Worm (Caenorhabditis elegans): ENCODE measurements around the gene C01G12.7.

The C01G12.7 gene

DNA sequence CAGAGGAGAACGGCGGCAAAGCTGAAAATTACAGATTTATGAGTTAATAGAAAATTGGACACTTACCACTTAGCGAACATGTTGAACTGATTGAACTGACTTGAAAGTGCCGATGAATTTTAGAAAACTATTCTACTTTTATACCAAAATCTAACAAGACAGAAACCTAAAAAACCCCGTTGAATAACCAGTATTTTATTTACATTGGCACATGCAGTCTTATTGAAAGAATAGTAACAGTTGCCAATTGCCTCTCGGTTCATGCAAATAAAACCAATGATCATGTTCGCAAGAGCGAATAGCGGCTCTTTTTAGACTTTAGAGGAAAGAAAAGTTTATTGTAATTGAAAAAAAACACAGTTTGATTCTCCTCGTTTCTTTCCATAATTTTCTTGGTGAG is 3.5 kb downstream of the C01G12.7 start, which contains the start of gene nspb-10:
Gene nspb-10, minus strand, starts transcription at position 101 of the 400 bp plus-strand sequence.
- TF ChIP-seq tra-4 (tag; optimal IDR thresholded peaks at IDR 0.05) (no peak), flt-1 (GFP tag; IDR thresholded peaks at IDR 0.05) (no peak)

DNA sequence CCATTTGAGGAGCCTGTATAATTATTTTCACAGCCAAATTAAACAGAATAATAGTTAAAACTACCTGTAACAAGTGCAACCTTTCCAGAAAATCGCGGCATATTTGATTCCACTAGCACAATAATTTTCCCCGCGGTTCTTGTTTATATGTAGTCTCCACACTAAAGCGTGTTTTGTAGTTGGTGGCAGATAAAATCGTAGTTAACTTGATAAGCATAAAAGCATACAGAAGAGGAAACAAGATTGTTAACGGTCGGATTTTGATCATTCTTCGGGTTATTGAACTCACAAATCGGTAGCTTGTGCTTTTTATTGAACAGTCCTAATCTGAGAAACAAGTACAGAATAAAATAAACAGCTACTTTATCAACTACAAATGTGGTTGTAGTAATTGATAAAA is 4.3 kb downstream of the C01G12.7 start, which contains the start of gene C01G12.5:
Gene C01G12.5, minus strand, starts transcription at position 101 of the 400 bp plus-strand sequence.
- no peak for TF ChIP-seq B0310.2 (tag; optimal IDR thresholded peaks at IDR 0.05)
- no peak for TF ChIP-seq flt-1 (GFP tag; IDR thresholded peaks at IDR 0.05)
- TF ChIP-seq hnd-1 (tag; optimal IDR thresholded peaks at IDR 0.05) = no peak
- no peak for TF ChIP-seq ceh-36 (tag; optimal IDR thresholded peaks at IDR 0.05)
- TF ChIP-seq hmg-4 (GFP tag; optimal IDR thresholded peaks at IDR 0.05) = no peak
- TF ChIP-seq hmbx-1 (tag; optimal IDR thresholded peaks at IDR 0.05) = no peak
- no peak for TF ChIP-seq tra-4 (tag; optimal IDR thresholded peaks at IDR 0.05)
- no peak for TF ChIP-seq ceh-13 (GFP tag; optimal IDR thresholded peaks at IDR 0.05)
- TF ChIP-seq tbx-37 (GFP tag; conservative IDR thresholded peaks at IDR 0.05) = no peak
- no peak for TF ChIP-seq ets-7 (tag; optimal IDR thresholded peaks at IDR 0.05)
- no peak for TF ChIP-seq scrt-1 (GFP tag; IDR thresholded peaks at IDR 0.05)
- no peak for TF ChIP-seq pes-1 (GFP tag; IDR thresholded peaks at IDR 0.05)
- TF ChIP-seq tbx-11 (GFP tag; IDR thresholded peaks at IDR 0.05) = no peak
- no peak for TF ChIP-seq aly-1 (tag; optimal IDR thresholded peaks at IDR 0.05)
- no peak for TF ChIP-seq sea-1 (GFP tag; conservative IDR thresholded peaks at IDR 0.05)
- no peak for TF ChIP-seq ama-1 (optimal IDR thresholded peaks at IDR 0.05)

DNA sequence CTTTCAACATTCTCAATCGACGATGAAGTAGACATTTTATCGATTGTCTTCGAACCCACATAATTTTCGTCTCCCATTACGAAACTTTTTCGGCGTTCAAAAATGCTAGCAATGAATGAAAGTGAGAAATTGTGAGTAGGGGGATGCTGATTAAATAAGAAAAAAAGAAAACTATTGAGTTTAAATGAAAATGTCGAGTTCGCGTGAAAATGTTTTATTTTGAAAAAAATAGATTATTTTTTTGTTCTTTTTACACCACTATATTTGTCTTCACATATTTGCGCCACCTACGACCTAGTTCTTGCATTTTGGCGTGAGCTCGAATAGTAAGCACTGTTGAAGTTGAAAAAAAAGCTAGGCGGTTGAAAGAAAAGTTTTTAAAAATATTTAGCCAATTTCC is 9.5 kb downstream of the C01G12.7 start, which contains the start of gene C01G12.3:
Gene C01G12.3, minus strand, starts transcription at position 101 of the 400 bp plus-strand sequence.
- TF ChIP-seq flt-1 (GFP tag; IDR thresholded peaks at IDR 0.05) (no peak), scrt-1 (GFP tag; IDR thresholded peaks at IDR 0.05) (no peak), pes-1 (GFP tag; IDR thresholded peaks at IDR 0.05) (no peak), hnd-1 (tag; optimal IDR thresholded peaks at IDR 0.05) (no peak), aly-1 (tag; optimal IDR thresholded peaks at IDR 0.05) (no peak), ceh-36 (tag; optimal IDR thresholded peaks at IDR 0.05) (no peak), ama-1 (optimal IDR thresholded peaks at IDR 0.05) (no peak), ets-7 (tag; optimal IDR thresholded peaks at IDR 0.05) (no peak), B0310.2 (tag; optimal IDR thresholded peaks at IDR 0.05) (no peak), F13C5.2 (tag; optimal IDR thresholded peaks at IDR 0.05) (no peak), sea-1 (GFP tag; conservative IDR thresholded peaks at IDR 0.05) (no peak), ceh-13 (GFP tag; optimal IDR thresholded peaks at IDR 0.05) (no peak)

DNA sequence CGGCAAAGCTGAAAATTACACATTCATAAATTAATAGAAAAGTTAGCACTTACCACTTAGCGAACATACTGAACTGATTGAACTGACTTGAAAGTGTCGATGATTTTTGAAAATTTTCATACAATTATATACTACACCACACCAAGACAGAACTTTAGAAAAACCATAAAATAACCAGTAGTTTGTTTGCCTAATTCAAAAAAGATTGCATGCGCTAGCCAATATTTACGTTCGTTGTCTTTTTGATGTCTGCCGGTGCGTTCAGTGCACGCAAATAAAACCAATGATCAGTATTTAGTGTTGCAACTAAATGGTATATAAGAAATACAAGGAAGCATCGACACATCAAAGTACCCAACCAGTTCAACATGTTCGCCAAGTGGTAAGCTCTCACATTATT is 11.1 kb downstream of the C01G12.7 start, which contains the start of the genes nspb-8 and nspb-9:
Gene nspb-8, minus strand, starts transcription at position 101 of the 400 bp plus-strand sequence.
Gene nspb-9, plus strand, starts transcription at position 311 of the 400 bp plus-strand sequence.
- no peak for TF ChIP-seq sea-1 (GFP tag; conservative IDR thresholded peaks at IDR 0.05)
- no peak for TF ChIP-seq hnd-1 (tag; optimal IDR thresholded peaks at IDR 0.05)
- no peak for TF ChIP-seq hmbx-1 (tag; optimal IDR thresholded peaks at IDR 0.05)
- no peak for TF ChIP-seq hmg-4 (GFP tag; optimal IDR thresholded peaks at IDR 0.05)
- no peak for TF ChIP-seq F13C5.2 (tag; optimal IDR thresholded peaks at IDR 0.05)
- no peak for TF ChIP-seq scrt-1 (GFP tag; IDR thresholded peaks at IDR 0.05)
- no peak for TF ChIP-seq ets-7 (tag; optimal IDR thresholded peaks at IDR 0.05)
- no peak for TF ChIP-seq flt-1 (GFP tag; IDR thresholded peaks at IDR 0.05)
- TF ChIP-seq tbx-37 (GFP tag; conservative IDR thresholded peaks at IDR 0.05) = no peak
- no peak for TF ChIP-seq ama-1 (optimal IDR thresholded peaks at IDR 0.05)
- TF ChIP-seq B0310.2 (tag; optimal IDR thresholded peaks at IDR 0.05) = no peak
- no peak for TF ChIP-seq ceh-36 (tag; optimal IDR thresholded peaks at IDR 0.05)
- no peak for TF ChIP-seq pes-1 (GFP tag; IDR thresholded peaks at IDR 0.05)
- TF ChIP-seq aly-1 (tag; optimal IDR thresholded peaks at IDR 0.05) = no peak
- no peak for TF ChIP-seq tbx-11 (GFP tag; IDR thresholded peaks at IDR 0.05)
- TF ChIP-seq ceh-13 (GFP tag; optimal IDR thresholded peaks at IDR 0.05) = no peak
- no peak for TF ChIP-seq tra-4 (tag; optimal IDR thresholded peaks at IDR 0.05)

DNA sequence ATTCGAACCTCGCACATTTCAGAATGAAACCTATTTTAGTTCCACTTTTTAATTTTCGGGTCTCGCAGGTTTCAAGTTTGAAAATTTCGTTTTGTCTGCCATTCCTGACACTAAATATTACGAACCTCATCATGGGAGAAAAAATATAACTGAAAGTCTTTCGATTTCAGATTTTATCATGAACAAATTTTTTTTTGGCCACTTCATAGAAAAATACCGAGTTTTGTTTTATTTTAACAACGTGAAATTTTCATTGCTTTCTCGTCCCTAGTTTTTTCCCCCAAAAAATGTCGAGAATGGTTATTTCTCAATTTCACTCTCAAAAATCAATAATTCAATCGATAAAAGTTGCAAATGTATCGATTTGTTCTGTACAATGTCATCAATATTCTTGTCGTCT is 13.0 kb downstream of the C01G12.7 start, which contains the start of gene C01G12.9:
Gene C01G12.9, plus strand, starts transcription at position 301 of the 400 bp plus-strand sequence.
- TF ChIP-seq tbx-37 (GFP tag; conservative IDR thresholded peaks at IDR 0.05) = no peak
- TF ChIP-seq scrt-1 (GFP tag; IDR thresholded peaks at IDR 0.05) = no peak
- no peak for TF ChIP-seq flt-1 (GFP tag; IDR thresholded peaks at IDR 0.05)
- no peak for TF ChIP-seq ets-7 (tag; optimal IDR thresholded peaks at IDR 0.05)
- no peak for TF ChIP-seq aly-1 (tag; optimal IDR thresholded peaks at IDR 0.05)
- TF ChIP-seq B0310.2 (tag; optimal IDR thresholded peaks at IDR 0.05) = no peak

DNA sequence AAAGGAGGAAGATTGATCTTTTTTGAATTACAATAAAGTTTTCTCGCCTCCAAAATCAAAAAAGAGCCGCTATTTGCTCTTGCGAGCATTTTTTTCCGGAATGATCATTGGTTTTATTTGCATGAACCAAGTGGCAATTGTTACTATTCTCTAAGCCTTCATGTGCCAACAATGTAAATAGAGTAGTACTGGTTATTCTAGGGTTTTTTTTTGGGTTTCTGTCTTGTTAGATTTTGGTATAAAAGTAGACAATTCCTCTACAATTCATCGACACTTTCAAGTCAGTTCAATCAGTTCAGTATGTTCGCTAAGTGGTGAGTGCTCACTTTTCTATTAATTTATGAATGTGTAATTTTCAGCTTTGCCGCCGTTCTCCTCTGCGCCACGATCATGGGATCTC is 13.7 kb downstream of the C01G12.7 start, which contains the start of gene nspb-7:
Gene nspb-7, plus strand, starts transcription at position 301 of the 400 bp plus-strand sequence.
- TF ChIP-seq sea-1 (GFP tag; conservative IDR thresholded peaks at IDR 0.05) (no peak), hnd-1 (tag; optimal IDR thresholded peaks at IDR 0.05) (no peak), scrt-1 (GFP tag; IDR thresholded peaks at IDR 0.05) (no peak), ets-7 (tag; optimal IDR thresholded peaks at IDR 0.05) (no peak), tbx-11 (GFP tag; IDR thresholded peaks at IDR 0.05) (no peak), ama-1 (optimal IDR thresholded peaks at IDR 0.05) (no peak), hmbx-1 (tag; optimal IDR thresholded peaks at IDR 0.05) (no peak), F13C5.2 (tag; optimal IDR thresholded peaks at IDR 0.05) (no peak), B0310.2 (tag; optimal IDR thresholded peaks at IDR 0.05) (no peak)

DNA sequence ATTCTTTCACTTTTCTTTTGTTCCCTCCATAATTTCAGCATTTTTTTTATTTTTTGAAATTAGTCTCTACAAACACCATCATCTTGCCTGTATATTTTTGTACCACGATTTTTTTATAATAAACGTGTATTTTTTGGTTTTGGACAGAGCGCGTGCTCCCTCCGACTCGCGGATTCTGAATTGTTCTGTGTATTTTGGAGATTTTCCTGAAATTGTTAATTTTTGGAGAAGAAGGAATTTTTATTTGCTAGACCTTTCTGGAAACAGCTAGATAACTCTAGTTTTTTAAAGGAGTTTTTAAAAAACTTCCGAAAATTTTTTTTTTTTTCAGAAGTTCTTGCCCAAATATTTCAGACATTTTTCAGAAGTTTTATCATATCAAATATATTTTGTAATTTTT is 15.3 kb downstream of the C01G12.7 start, which contains the start of gene C01G12.13:
Gene C01G12.13, plus strand, starts transcription at position 301 of the 400 bp plus-strand sequence.
- TF ChIP-seq ets-7 (tag; optimal IDR thresholded peaks at IDR 0.05) = no peak

DNA sequence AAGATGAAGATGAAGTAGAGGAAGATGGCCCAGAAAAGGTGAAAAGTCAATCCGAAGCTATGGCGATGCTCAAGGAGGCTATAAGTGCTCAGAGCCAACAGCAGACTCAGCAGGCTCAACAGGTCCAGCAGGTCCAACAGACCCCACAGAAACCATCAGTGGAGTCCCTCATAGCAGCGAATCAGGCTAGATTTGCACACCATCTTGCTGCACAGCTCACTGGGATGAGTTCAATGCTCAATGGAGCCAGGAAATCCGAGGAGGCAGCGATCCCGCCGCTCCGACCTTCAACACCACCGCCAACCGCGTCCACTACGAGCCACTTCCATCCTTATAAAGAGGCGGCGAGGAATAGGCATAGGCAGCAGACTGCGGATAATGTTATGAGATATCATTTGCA is 16.9 kb downstream of the C01G12.7 start:
- no peak for TF ChIP-seq ceh-36 (tag; optimal IDR thresholded peaks at IDR 0.05)
- TF ChIP-seq aly-1 (tag; optimal IDR thresholded peaks at IDR 0.05) = no peak
- TF ChIP-seq hmbx-1 (tag; optimal IDR thresholded peaks at IDR 0.05) = no peak
- TF ChIP-seq pes-1 (GFP tag; IDR thresholded peaks at IDR 0.05) = no peak
- TF ChIP-seq tra-4 (tag; optimal IDR thresholded peaks at IDR 0.05) = no peak
- no peak for TF ChIP-seq sea-1 (GFP tag; conservative IDR thresholded peaks at IDR 0.05)
- no peak for TF ChIP-seq tbx-37 (GFP tag; conservative IDR thresholded peaks at IDR 0.05)
- TF ChIP-seq tbx-11 (GFP tag; IDR thresholded peaks at IDR 0.05) = no peak
- TF ChIP-seq scrt-1 (GFP tag; IDR thresholded peaks at IDR 0.05) = no peak
- no peak for TF ChIP-seq ama-1 (optimal IDR thresholded peaks at IDR 0.05)
- no peak for TF ChIP-seq flt-1 (GFP tag; IDR thresholded peaks at IDR 0.05)
- TF ChIP-seq F13C5.2 (tag; optimal IDR thresholded peaks at IDR 0.05) = no peak
- no peak for TF ChIP-seq hmg-4 (GFP tag; optimal IDR thresholded peaks at IDR 0.05)
- TF ChIP-seq ceh-13 (GFP tag; optimal IDR thresholded peaks at IDR 0.05) = no peak
- TF ChIP-seq hnd-1 (tag; optimal IDR thresholded peaks at IDR 0.05) = no peak
- no peak for TF ChIP-seq B0310.2 (tag; optimal IDR thresholded peaks at IDR 0.05)
- no peak for TF ChIP-seq ets-7 (tag; optimal IDR thresholded peaks at IDR 0.05)

Data from whole organism, early embryonic.